Fruit fly (Drosophila melanogaster): ENCODE results near the gene vvl.

DNA sequence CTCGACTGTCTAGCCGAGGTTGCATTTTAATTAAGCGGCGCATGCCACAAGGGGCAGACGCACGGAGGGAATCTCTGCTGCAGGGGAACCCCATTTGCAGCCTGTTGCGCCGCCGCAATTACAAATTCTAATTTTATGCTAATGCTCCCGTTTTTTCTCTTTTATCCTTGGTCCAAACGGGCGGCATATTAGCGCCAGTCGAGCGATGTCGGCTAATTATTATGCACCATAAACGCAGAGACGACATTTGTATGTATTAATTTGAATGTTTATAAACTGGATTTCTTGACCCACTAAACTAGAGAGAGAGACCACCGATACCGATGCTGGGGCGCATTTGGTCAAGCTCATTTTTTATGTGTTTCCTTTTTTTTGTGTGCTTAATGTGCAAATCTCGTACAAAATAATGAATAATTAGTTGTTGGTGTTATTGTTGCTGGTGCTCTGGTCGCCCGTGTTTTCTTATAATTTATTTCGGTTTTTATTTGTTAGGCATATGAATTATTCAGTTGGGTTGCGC, 53.7 kb downstream of the vvl start:
- no peak for TF ChIP-seq psq (optimal IDR thresholded peaks at IDR 0.05)
- TF ChIP-seq Dll (optimal IDR thresholded peaks at IDR 0.05): no peak
- TF ChIP-seq usp (GFP tag; optimal IDR thresholded peaks at IDR 0.05): no peak

All from whole organism.